Fruit fly (Drosophila melanogaster): Measurements from ENCODE around the gene CG32024.

The CG32024 gene

DNA sequence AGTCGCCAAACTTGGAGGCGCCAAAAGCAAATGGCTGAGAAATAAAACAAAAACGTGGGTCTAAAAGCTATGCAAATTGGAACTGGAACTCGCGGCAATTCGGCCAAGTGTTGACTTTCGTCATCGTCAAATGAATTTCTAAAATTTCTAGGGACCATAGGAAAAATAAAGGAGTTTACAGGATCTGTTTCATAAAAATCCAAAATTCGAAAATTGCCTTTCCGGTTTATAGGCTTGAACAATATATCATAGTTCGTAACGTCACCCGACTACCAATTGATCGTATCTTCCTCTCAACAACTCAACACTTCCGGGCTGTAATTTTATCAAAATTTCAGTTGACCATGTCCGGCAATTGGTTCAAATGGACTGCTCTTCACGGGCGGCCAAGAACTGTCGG, 28.8 kb downstream of the CG32024 start, which contains the start of gene CG32026:
TSS of gene CG32026 (plus strand) at position 301 of the 400 bp plus-strand sequence.
- TF ChIP-seq CG8478 (optimal IDR thresholded peaks at IDR 0.05) = no peak
- TF ChIP-seq CTCF (optimal IDR thresholded peaks at IDR 0.05) = no peak

dm6 chr3L:8839130-8839529, 31.7 kb downstream of the CG32024 start:
- TF ChIP-seq CG8478 (optimal IDR thresholded peaks at IDR 0.05) = no peak
- TF ChIP-seq CTCF (optimal IDR thresholded peaks at IDR 0.05) = no peak

DNA sequence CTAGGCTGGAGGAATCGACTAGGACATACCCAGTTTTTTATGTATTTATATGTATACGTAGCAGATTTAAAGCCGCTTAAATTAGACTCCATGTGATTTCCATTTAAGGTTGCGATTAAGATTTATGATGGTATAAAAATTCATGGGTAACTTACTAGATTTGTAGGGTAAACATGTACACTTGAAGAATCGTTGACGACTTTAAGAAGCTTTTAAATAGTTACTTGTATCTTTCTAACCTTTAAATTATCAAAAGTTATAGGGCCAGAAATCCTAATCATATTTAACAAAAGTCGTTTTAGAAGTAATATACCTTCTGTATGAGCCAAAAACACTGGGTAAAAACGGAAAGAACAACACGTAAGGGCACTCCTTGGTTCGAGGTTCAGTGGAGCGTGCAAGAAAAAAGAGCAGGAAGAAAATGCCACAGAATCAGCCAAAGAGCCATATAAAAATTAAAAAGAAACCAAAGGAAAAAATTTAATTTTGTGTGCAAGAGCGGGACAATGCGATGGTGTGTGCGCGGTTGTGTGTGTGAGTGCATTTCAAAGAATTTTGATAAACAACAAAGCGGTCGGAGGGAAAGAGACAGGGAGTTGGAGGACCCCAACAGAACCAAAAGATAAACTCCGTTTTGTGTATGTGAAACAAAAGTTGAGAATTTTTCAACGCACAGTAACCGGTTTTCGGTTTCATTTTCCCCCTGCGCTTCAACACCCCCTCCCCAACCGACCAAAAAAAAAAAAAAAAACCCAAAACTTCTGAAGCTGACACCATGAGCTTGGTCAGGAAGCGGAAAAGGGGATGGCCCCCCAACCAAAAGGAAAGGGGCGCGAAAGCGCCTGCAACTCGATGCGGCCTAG, 32.4 kb downstream of the CG32024 start:
- TF ChIP-seq CTCF (optimal IDR thresholded peaks at IDR 0.05) (no peak), CG8478 (optimal IDR thresholded peaks at IDR 0.05) (no peak)

DNA sequence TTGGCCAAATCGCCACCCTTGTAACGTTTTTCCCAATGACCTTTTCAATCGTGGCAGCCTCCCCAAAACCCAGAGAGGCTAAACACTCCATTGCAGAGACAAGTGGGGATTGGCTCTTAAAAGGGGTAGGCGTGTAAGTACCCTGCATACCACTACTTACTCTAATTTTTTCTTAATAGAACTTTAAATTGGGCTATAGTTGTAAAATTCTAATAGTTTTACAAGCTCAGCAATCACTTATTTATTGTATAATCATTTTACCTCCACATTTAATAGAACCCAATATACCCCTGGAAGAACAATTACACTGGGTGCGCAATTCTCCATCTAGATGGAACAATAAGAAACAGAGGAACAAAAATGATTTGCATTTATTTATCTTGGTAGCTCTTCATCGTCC, 34.4 kb downstream of the CG32024 start:
- TF ChIP-seq CG8478 (optimal IDR thresholded peaks at IDR 0.05) = no peak
- no peak for TF ChIP-seq CTCF (optimal IDR thresholded peaks at IDR 0.05)

DNA sequence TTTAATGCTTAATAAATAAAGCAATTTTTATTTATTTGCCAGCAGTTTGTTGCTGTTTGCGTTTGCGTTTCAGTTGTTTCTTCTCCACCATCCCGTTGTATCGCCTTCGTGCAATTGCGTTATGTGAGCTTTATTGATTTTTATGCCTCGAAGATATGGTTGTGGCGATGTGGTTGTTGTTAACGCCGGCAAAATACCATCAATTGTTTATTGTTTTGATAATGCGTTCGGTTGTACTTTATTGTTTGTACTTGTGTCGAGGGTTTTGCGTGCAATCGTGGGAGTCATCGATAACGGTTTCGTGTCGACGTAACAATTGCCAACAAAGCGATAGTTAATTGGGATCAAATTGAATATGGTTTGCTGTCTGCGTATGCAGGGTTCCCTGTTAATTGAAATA, 35.0 kb downstream of the CG32024 start:
- TF ChIP-seq CG8478 (optimal IDR thresholded peaks at IDR 0.05) (no peak), CTCF (optimal IDR thresholded peaks at IDR 0.05) (no peak)

DNA sequence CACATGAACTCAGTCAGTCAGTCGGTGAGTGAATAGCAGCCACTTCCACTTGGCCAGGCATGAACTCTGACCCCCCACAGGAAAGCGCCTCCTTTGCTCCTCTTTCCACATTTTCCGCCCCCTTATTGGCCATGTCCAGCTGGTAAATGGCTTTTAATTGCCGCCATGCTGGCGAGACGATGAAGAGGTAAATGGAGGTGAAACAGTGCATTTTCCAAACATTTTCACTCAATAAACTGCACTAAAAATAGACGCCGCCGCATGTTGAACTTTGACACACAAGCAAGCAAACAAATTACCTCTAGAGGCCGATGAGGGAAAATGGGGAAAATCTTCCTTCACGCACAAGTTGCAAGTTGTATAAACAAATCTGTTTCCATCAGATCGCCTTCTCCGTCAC, 42.4 kb downstream of the CG32024 start:
- no peak for TF ChIP-seq CG8478 (optimal IDR thresholded peaks at IDR 0.05)
- TF ChIP-seq CTCF (optimal IDR thresholded peaks at IDR 0.05) = no peak

DNA sequence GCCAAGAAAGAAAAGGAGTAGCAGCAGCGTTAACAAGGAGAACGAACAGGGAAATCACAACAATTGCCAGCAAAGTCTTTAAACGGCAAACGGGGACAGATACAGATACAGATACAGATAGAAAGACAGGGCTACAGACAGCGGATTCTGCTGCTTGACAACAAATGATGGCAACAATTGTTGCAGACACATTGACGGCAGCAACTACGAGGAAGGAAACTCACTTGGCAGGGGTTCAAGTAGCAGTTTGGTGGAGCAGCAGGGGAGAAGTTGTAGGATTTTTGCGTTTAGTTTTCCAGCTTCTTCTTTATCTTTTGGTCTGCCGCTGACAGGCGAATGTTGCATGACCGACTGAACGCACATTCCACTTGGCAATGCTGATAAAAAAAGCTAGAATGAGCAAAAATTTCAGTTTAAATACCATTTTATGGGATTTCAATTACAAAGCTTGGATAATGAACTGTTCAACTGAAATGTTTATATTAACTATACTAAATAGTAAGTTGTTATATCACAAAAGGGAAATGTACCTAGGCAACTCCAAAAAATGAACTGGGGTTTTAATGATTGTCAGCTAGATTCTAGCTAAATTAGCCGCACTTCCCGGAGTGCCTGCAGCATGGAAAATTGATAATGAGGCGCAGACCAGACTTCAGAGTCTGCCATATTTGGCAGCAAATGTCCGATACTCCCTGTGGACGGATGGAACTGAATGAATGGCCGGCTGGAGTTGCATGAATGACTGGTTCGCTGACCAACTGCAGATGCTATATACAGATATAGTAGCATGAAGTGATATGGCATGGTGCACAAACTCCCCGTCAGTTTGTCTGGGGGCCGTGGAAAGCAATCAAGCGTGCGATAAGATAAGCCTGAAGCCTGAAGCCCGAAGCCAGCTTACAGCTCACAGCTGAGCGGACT, 43.6 kb downstream of the CG32024 start:
- TF ChIP-seq CG8478 (optimal IDR thresholded peaks at IDR 0.05) = no peak
- TF ChIP-seq CTCF (optimal IDR thresholded peaks at IDR 0.05) = no peak

dm6 chr3L:8851950-8852349, 44.5 kb downstream of the CG32024 start:
- TF ChIP-seq CTCF (optimal IDR thresholded peaks at IDR 0.05) (no peak), CG8478 (optimal IDR thresholded peaks at IDR 0.05) (no peak)

DNA sequence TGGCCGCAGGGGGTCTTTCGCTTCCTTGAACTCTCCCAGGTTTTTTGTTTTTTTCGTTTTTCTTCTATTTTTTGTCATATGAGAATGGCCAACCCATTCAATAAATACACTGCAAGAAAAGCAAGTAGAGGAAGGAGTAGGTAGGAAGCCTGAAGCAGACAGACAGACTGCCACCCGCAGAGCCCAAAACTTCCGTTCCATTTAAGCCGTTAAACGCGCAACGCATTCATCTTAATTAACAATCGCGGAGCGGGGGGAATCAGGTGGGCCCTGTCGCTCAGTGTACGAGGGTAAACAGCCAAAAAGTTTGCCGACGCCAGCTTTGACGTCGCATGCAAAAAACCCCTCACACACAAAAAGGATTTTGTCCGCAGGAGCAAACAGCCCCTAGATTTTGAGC, 45.5 kb downstream of the CG32024 start:
- no peak for TF ChIP-seq CG8478 (optimal IDR thresholded peaks at IDR 0.05)
- TF ChIP-seq CTCF (optimal IDR thresholded peaks at IDR 0.05) = no peak

- TF ChIP-seq CG8478 (optimal IDR thresholded peaks at IDR 0.05) = no peak
- TF ChIP-seq CTCF (optimal IDR thresholded peaks at IDR 0.05) = no peak
Observed at dm6 chr3L:8853382-8853781, 46.0 kb downstream of the CG32024 start.

- TF ChIP-seq CG8478 (optimal IDR thresholded peaks at IDR 0.05) (no peak), CTCF (optimal IDR thresholded peaks at IDR 0.05) (no peak)
Observed at dm6 chr3L:8855262-8855661, 47.9 kb downstream of the CG32024 start.

DNA sequence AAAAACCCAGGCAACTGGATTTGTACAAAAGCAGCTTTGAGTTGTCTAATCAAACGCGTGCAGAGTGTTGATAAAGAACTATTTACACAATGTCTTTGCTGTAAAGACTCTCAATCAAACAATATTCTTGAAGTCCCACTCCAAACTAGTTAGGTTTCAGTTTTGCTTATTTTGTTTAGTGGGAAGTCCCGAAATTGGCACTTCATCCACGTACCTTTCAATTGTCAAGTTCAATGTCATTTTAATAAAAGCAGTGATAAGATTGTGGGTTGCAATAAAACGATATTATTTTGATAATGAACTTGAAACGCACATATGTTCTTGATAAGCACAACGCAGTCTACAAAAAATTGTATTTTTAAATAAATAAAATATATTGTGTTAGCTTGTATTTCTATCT, 49.5 kb downstream of the CG32024 start:
- no peak for TF ChIP-seq CTCF (optimal IDR thresholded peaks at IDR 0.05)
- TF ChIP-seq CG8478 (optimal IDR thresholded peaks at IDR 0.05) = no peak

DNA sequence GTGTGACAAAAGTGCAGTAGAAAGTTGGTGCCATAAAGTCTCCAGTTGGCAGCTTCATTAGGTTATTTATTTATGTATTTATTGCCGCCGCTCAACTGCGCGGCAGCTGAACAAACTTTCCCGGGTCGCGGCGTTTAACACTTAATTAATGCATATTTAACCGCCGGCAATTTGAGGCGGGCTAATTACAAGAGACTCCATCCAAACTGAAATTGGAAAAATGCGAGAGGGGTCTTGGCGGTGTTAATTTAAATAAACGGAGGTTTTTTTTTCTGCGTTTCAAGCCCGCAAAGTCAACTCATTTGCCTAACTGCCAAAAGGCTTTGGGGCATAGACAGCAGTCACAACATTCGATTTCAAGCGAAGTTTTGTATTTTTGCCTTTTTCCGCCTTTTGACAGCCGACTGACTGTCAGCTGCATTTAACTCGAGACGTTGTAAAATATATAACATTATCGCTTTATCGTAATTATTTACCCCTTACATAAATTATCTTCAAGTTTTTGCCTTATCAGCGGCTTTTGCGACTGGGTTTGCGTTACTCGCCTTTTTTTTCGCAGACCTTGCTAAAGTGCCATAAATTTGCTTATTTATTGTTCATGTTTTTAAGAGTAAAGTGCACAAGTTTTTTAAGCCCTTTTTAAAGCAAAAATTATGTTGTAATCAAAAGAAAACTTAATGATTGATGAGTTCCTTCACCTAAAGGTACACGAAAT, 50.4 kb downstream of the CG32024 start:
- TF ChIP-seq CG8478 (optimal IDR thresholded peaks at IDR 0.05) (no peak), CTCF (optimal IDR thresholded peaks at IDR 0.05) (no peak)
